Worm (Caenorhabditis elegans) whole organism, young adult: ENCODE data around the gene Y22D7AL.6.

Source experiments
- B0019.2 ChIP-seq: fragments of 200-800 bp; sonication (Bioruptor generic); conservative IDR thresholded peaks from 2 replicates; pipeline ENCODE4 v1.3.6; 2022; ENCODE audit warnings: missing genetic modification reagents, missing genetic modification characterization, missing compliant biosample characterization
- B0035.1 ChIP-seq: sonication (generic microtip); optimal IDR thresholded peaks from 2 replicates; lab custom pipeline; 2016; ENCODE audit warnings: missing genetic modification characterization, mild to moderate bottlenecking, missing compliant biosample characterization, missing genotype, missing genetic modification reagents
- C17E4.6 ChIP-seq: fragments of 200-800 bp; sonication (Bioruptor generic); IDR thresholded peaks from 2 replicates; pipeline ENCODE4 v1.3.6; 2022; ENCODE audit warnings: missing genetic modification reagents, missing genetic modification characterization, missing compliant biosample characterization
- F23B12.7 ChIP-seq: sonication (generic microtip); optimal IDR thresholded peaks from 2 replicates; lab custom pipeline; 2017; ENCODE audit warnings: missing genetic modification characterization, mild to moderate bottlenecking, missing compliant biosample characterization, antibody characterized with exemption, moderate library complexity; ENCODE audit not compliant: insufficient read depth
- F49E8.2 ChIP-seq: sonication (generic microtip); optimal IDR thresholded peaks from 3 replicates; lab custom pipeline; 2017; ENCODE audit warnings: missing genetic modification characterization, mild to moderate bottlenecking, missing compliant biosample characterization, antibody characterized with exemption, moderate library complexity; ENCODE audit not compliant: insufficient read depth
- F52B5.7 ChIP-seq: sonication (generic microtip); optimal IDR thresholded peaks from 2 replicates; lab custom pipeline; 2016; ENCODE audit warnings: mild to moderate bottlenecking, missing genetic modification characterization, missing compliant biosample characterization
- K12H6.12 ChIP-seq: fragments of 200-800 bp; sonication (Bioruptor generic); optimal IDR thresholded peaks from 2 replicates; lab custom pipeline; 2018; ENCODE audit warnings: mild to moderate bottlenecking, missing genetic modification characterization, missing compliant biosample characterization
- T07F8.4 ChIP-seq: sonication (generic microtip); optimal IDR thresholded peaks from 2 replicates; lab custom pipeline; 2016; ENCODE audit warnings: mild to moderate bottlenecking, missing genetic modification characterization, moderate library complexity, missing compliant biosample characterization
- Y67H2A.10 ChIP-seq: fragments of 200-800 bp; sonication (Bioruptor generic); conservative IDR thresholded peaks from 2 replicates; pipeline ENCODE4 v1.3.6; 2022; ENCODE audit warnings: missing genetic modification reagents, missing genetic modification characterization, missing compliant biosample characterization
- Y79H2A.3 ChIP-seq: fragments of 200-800 bp; sonication (Bioruptor generic); conservative IDR thresholded peaks from 2 replicates; pipeline ENCODE4 v1.3.6; 2022; ENCODE audit warnings: missing genetic modification reagents, missing genetic modification characterization, missing compliant biosample characterization
- atf-7 ChIP-seq: sonication (generic microtip); optimal IDR thresholded peaks from 2 replicates; lab custom pipeline; 2017; ENCODE audit warnings: mild to moderate bottlenecking, missing genetic modification characterization, missing compliant biosample characterization
- attf-3 ChIP-seq: fragments of 200-800 bp; sonication (Bioruptor generic); conservative IDR thresholded peaks from 2 replicates; pipeline ENCODE4 v1.3.6; 2022; ENCODE audit warnings: missing genetic modification reagents, missing genetic modification characterization, missing compliant biosample characterization
- attf-5 ChIP-seq: fragments of 200-800 bp; sonication (Bioruptor generic); optimal IDR thresholded peaks from 2 replicates; lab custom pipeline; 2018; ENCODE audit warnings: mild to moderate bottlenecking, missing genetic modification characterization, missing compliant biosample characterization
- cebp-1 ChIP-seq, 2 experiments: fragments of 200-800 bp in 1 of 2; sonication (Bioruptor generic) in 1 of 2; sonication (generic microtip) in 1 of 2; IDR thresholded peaks in 1 of 2; optimal IDR thresholded peaks in 1 of 2; 2 replicates each; pipeline versions ENCODE4 v1.3.6 to Lab custom; 2017 to 2022; ENCODE audit warnings: missing compliant biosample characterization in 2 of 2, missing genetic modification characterization in 2 of 2, mild to moderate bottlenecking in 1 of 2, missing genetic modification reagents in 1 of 2, moderate library complexity in 1 of 2
- cebp-2 ChIP-seq: fragments of 200-800 bp; sonication (Bioruptor generic); IDR thresholded peaks from 2 replicates; pipeline ENCODE4 v1.3.6; 2022; ENCODE audit warnings: missing genetic modification characterization, missing compliant biosample characterization
- ceh-91 ChIP-seq: fragments of 200-800 bp; sonication (Bioruptor generic); IDR thresholded peaks from 2 replicates; pipeline ENCODE4 v1.3.6; 2022; ENCODE audit warnings: missing genetic modification reagents, missing genetic modification characterization, missing compliant biosample characterization
- dox-1 ChIP-seq: fragments of 200-800 bp; sonication (Bioruptor generic); IDR thresholded peaks from 2 replicates; pipeline ENCODE4 v1.3.6; 2022; ENCODE audit warnings: missing genetic modification reagents, missing genetic modification characterization, missing compliant biosample characterization
- dpff-1 ChIP-seq: sonication (generic microtip); optimal IDR thresholded peaks from 2 replicates; lab custom pipeline; 2017; ENCODE audit warnings: mild to moderate bottlenecking, missing genetic modification characterization, missing compliant biosample characterization
- efl-1 ChIP-seq: fragments of 150-350 bp; optimal IDR thresholded peaks from 2 replicates; lab custom pipeline; 2014; ENCODE audit warnings: missing biosample characterization, missing genetic modification reagents, missing genetic modification characterization
- egrh-3 ChIP-seq: fragments of 200-800 bp; sonication (Bioruptor generic); IDR thresholded peaks from 2 replicates; pipeline ENCODE4 v1.3.6; 2022; ENCODE audit warnings: missing genetic modification reagents, missing genetic modification characterization, missing compliant biosample characterization
- ets-4 ChIP-seq: fragments of 200-800 bp; sonication (Bioruptor generic); optimal IDR thresholded peaks from 2 replicates; lab custom pipeline; 2018; ENCODE audit warnings: mild to moderate bottlenecking, missing genetic modification characterization, missing compliant biosample characterization
- him-1 ChIP-seq: sonication (generic microtip); optimal IDR thresholded peaks from 2 replicates; lab custom pipeline; 2016; ENCODE audit warnings: missing genotype, missing genetic modification reagents, missing genetic modification characterization, missing compliant biosample characterization
- hlh-12 ChIP-seq: sonication (generic microtip); optimal IDR thresholded peaks from 2 replicates; lab custom pipeline; 2016; ENCODE audit warnings: missing genetic modification characterization, missing compliant biosample characterization
- hmg-1.2 ChIP-seq: fragments of 200-800 bp; sonication (Bioruptor generic); IDR thresholded peaks from 2 replicates; pipeline ENCODE4 v1.3.6; 2022; ENCODE audit warnings: missing genetic modification reagents, missing genetic modification characterization, missing compliant biosample characterization
- hsf-1 ChIP-seq: fragments of 200-800 bp; sonication (Bioruptor generic); IDR thresholded peaks from 2 replicates; pipeline ENCODE4 v1.3.6; 2022; ENCODE audit warnings: missing genetic modification reagents, missing genetic modification characterization, missing compliant biosample characterization
- lag-1 ChIP-seq: fragments of 200-800 bp; sonication (Bioruptor generic); IDR thresholded peaks from 2 replicates; pipeline ENCODE4 v1.3.6; 2022; ENCODE audit warnings: missing genetic modification reagents, missing genetic modification characterization, missing compliant biosample characterization
- lin-26 ChIP-seq: fragments of 200-800 bp; sonication (Bioruptor generic); IDR thresholded peaks from 2 replicates; pipeline ENCODE4 v1.3.6; 2022; ENCODE audit warnings: missing genetic modification reagents, missing genetic modification characterization, missing compliant biosample characterization
- lin-35 ChIP-seq, 3 experiments: fragments of 150-350 bp in 2 of 3; sonication (generic microtip) in 1 of 3; optimal IDR thresholded peaks; 2 replicates each; lab custom pipeline; 2014 to 2018; ENCODE audit warnings: missing biosample characterization in 3 of 3, missing genetic modification characterization in 3 of 3, missing genetic modification reagents in 3 of 3
- lsl-1 ChIP-seq: fragments of 200-800 bp; sonication (Bioruptor generic); optimal IDR thresholded peaks from 2 replicates; lab custom pipeline; 2018; ENCODE audit warnings: mild to moderate bottlenecking, missing genetic modification characterization, moderate library complexity, missing compliant biosample characterization
- lsy-27 ChIP-seq: sonication (generic microtip); optimal IDR thresholded peaks from 2 replicates; lab custom pipeline; 2017; ENCODE audit warnings: missing genetic modification characterization, mild to moderate bottlenecking, missing compliant biosample characterization, antibody characterized with exemption, missing genotype, borderline replicate concordance; ENCODE audit not compliant: insufficient read depth
- nhr-120 ChIP-seq: fragments of 200-800 bp; sonication (Bioruptor generic); IDR thresholded peaks from 2 replicates; pipeline ENCODE4 v1.3.6; 2022; ENCODE audit warnings: missing genetic modification characterization, missing compliant biosample characterization
- nhr-27 ChIP-seq: fragments of 200-800 bp; sonication (Bioruptor generic); optimal IDR thresholded peaks from 2 replicates; lab custom pipeline; 2018; ENCODE audit warnings: mild to moderate bottlenecking, missing genetic modification characterization, moderate library complexity, missing compliant biosample characterization
- nhr-80 ChIP-seq: sonication (generic microtip); optimal IDR thresholded peaks from 2 replicates; lab custom pipeline; 2016; ENCODE audit warnings: missing genetic modification characterization, missing compliant biosample characterization
- nhr-90 ChIP-seq: sonication (generic microtip); optimal IDR thresholded peaks from 2 replicates; lab custom pipeline; 2016; ENCODE audit warnings: missing genotype, mild to moderate bottlenecking, missing genetic modification characterization, missing compliant biosample characterization
- rec-8 ChIP-seq, 2 experiments: sonication (generic microtip); optimal IDR thresholded peaks; 2 replicates each; lab custom pipeline; 2016; ENCODE audit warnings: mild to moderate bottlenecking in 2 of 2, missing genetic modification characterization in 2 of 2, missing genetic modification reagents in 2 of 2, missing genotype in 2 of 2, missing biosample characterization in 1 of 2, missing compliant biosample characterization in 1 of 2, moderate library complexity in 1 of 2
- sea-2 ChIP-seq: fragments of 200-800 bp; sonication (Bioruptor generic); IDR thresholded peaks from 2 replicates; pipeline ENCODE4 v1.3.6; 2022; ENCODE audit warnings: missing genetic modification characterization, missing compliant biosample characterization
- tbp1 ChIP-seq: fragments of 200-800 bp; sonication (Bioruptor generic); optimal IDR thresholded peaks from 2 replicates; lab custom pipeline; 2018; ENCODE audit warnings: mild to moderate bottlenecking, missing genetic modification characterization, missing compliant biosample characterization
- tlf-1 ChIP-seq: fragments of 200-800 bp; sonication (Bioruptor generic); optimal IDR thresholded peaks from 2 replicates; lab custom pipeline; 2018; ENCODE audit warnings: mild to moderate bottlenecking, missing genetic modification characterization, missing compliant biosample characterization
- unc-62 ChIP-seq: fragments of 150-350 bp; optimal IDR thresholded peaks from 2 replicates; lab custom pipeline; 2014; ENCODE audit warnings: missing biosample characterization, missing genetic modification reagents, missing genetic modification characterization
- zim-3 ChIP-seq: sonication (generic microtip); optimal IDR thresholded peaks from 2 replicates; lab custom pipeline; 2017; ENCODE audit warnings: mild to moderate bottlenecking, missing genetic modification characterization, moderate library complexity, missing compliant biosample characterization
- ztf-26 ChIP-seq: sonication (generic microtip); optimal IDR thresholded peaks from 2 replicates; lab custom pipeline; 2017; ENCODE audit warnings: missing genetic modification characterization, missing compliant biosample characterization
- ztf-28 ChIP-seq: fragments of 200-800 bp; sonication (Bioruptor generic); IDR thresholded peaks from 2 replicates; pipeline ENCODE4 v1.3.6; 2022; ENCODE audit warnings: missing genetic modification reagents, missing genetic modification characterization, missing compliant biosample characterization
- ztf-6 ChIP-seq: fragments of 200-800 bp; sonication (Bioruptor generic); IDR thresholded peaks from 2 replicates; pipeline ENCODE4 v1.3.6; 2022; ENCODE audit warnings: missing genetic modification reagents, missing genetic modification characterization, missing compliant biosample characterization

The Y22D7AL.6 gene

DNA sequence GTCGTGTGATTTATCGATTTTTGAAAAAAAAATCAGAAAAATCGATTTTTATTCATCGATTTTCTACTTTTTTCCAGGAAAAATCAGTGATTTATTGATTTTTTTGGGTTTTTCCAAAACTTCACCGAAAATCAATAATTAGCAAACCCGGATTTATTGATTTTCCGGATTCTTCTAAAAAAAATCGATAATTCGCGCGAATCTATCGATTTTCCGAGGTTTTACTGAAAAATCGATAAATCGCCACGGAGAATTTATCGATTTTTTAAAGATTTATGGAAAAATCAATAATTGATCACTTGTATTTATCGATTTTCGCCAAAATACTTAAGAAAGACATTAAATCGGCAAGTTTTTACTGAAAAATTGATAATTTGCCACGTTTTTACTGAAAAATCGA lies 21.2 kb upstream of the Y22D7AL.6 start:
- TF ChIP-seq nhr-120 (GFP tag; lab: Robert Waterston, UW) (no peak), K12H6.12 (tag; lab: Kevin White, UChicago) (no peak), ztf-6 (GFP tag; lab: Robert Waterston, UW) (no peak), cebp-1 (GFP tag; IDR thresholded peaks at IDR 0.05; lab: Robert Waterston, UW) (no peak), cebp-1 (tag; optimal IDR thresholded peaks at IDR 0.05; lab: Kevin White, UChicago) (no peak), atf-7 (no peak), hsf-1 (GFP tag; lab: Robert Waterston, UW) (no peak), lag-1 (GFP tag; lab: Robert Waterston, UW) (no peak), C17E4.6 (GFP tag; lab: Robert Waterston, UW) (no peak), nhr-27 (tag; lab: Kevin White, UChicago) (no peak), tbp1 (GFP tag; lab: Kevin White, UChicago) (no peak), egrh-3 (GFP tag; lab: Robert Waterston, UW) (no peak), tlf-1 (no peak), attf-3 (no peak), nhr-80 (tag; lab: Kevin White, UChicago) (no peak), cebp-2 (GFP tag; lab: Robert Waterston, UW) (no peak)

- TF ChIP-seq B0019.2 (GFP tag; lab: Robert Waterston, UW) (no peak), ztf-26 (no peak), ets-4 (GFP tag; lab: Kevin White, UChicago) (no peak), nhr-90 (no peak), egrh-3 (GFP tag; lab: Robert Waterston, UW) (no peak), F52B5.7 (tag; lab: Kevin White, UChicago) (no peak), unc-62 (GFP tag; lab: Kevin White, UChicago) (no peak), zim-3 (no peak), F49E8.2 (tag; lab: Kevin White, UChicago) (no peak), lin-35 (GFP tag; optimal IDR thresholded peaks at IDR 0.05; lab: Kevin White, UChicago) (no peak), nhr-80 (tag; lab: Kevin White, UChicago) (no peak), hlh-12 (tag; lab: Kevin White, UChicago) (no peak), lsl-1 (GFP tag; lab: Kevin White, UChicago) (no peak), F23B12.7 (tag; lab: Kevin White, UChicago) (no peak)
These were observed 20.5 kb upstream of the Y22D7AL.6 start for ce11 chrIII:1584216-1584715.

ce11 chrIII:1591681-1592080 lies 13.0 kb upstream of the Y22D7AL.6 start:
- peak; percentile 91 for TF ChIP-seq hmg-1.2 (GFP tag; lab: Robert Waterston, UW)
- no peak for TF ChIP-seq lsy-27 (tag; lab: Kevin White, UChicago)

ce11 chrIII:1598927-1599326 lies 5.8 kb upstream of the Y22D7AL.6 start:
- TF ChIP-seq him-1 (tag; lab: Kevin White, UChicago) (peak; percentile 16), Y67H2A.10 (no peak), efl-1 (GFP tag; lab: Kevin White, UChicago) (peak; percentile 4), sea-2 (GFP tag; lab: Robert Waterston, UW) (no peak), dox-1 (GFP tag; lab: Robert Waterston, UW) (no peak), F23B12.7 (tag; lab: Kevin White, UChicago) (peak; percentile 30), dpff-1 (tag; lab: Kevin White, UChicago) (no peak), attf-5 (GFP tag; lab: Kevin White, UChicago) (peak; percentile 9), ceh-91 (GFP tag; lab: Robert Waterston, UW) (no peak), lin-26 (GFP tag; lab: Robert Waterston, UW) (peak; percentile 92), T07F8.4 (tag; lab: Kevin White, UChicago) (peak; percentile 1), ztf-28 (GFP tag; lab: Robert Waterston, UW) (no peak), rec-8 (tag; optimal IDR thresholded peaks at IDR 0.05; lab: Kevin White, UChicago) (peak in 1 of 2 experiments; percentile 31), ztf-26 (no peak), Y79H2A.3 (no peak), B0035.1 (tag; lab: Kevin White, UChicago) (no peak)
